Worm (Caenorhabditis elegans) whole organism, L4 larva: Measurements from ENCODE around the gene C05G5.2.

Source experiments
- F49E8.2 ChIP-seq: sonication (generic microtip); optimal IDR thresholded peaks from 2 replicates; lab custom pipeline; 2016; ENCODE audit warnings: missing compliant biosample characterization, mild to moderate bottlenecking, missing genetic modification characterization, borderline replicate concordance
- R02D3.7 ChIP-seq: fragments of 150-350 bp; sonication (generic microtip); optimal IDR thresholded peaks from 3 replicates; lab custom pipeline; 2014; ENCODE audit warnings: missing biosample characterization, missing genetic modification characterization
- ceh-20 ChIP-seq: fragments of 200-800 bp; sonication (Bioruptor generic); IDR thresholded peaks from 2 replicates; pipeline ENCODE4 v1.3.6; 2022; ENCODE audit warnings: missing genetic modification reagents, missing genetic modification characterization, missing compliant biosample characterization
- ceh-32 ChIP-seq: sonication (generic microtip); optimal IDR thresholded peaks from 2 replicates; lab custom pipeline; 2016; ENCODE audit warnings: mild to moderate bottlenecking, missing genetic modification characterization, missing compliant biosample characterization; ENCODE audit not compliant: poor library complexity
- ces-1 ChIP-seq: fragments of 150-350 bp; sonication (generic microtip); optimal IDR thresholded peaks from 4 replicates; lab custom pipeline; 2014; ENCODE audit warnings: missing biosample characterization, missing genetic modification reagents, missing genetic modification characterization
- ctbp-1 ChIP-seq: fragments of 200-800 bp; sonication (Bioruptor generic); IDR thresholded peaks from 2 replicates; pipeline ENCODE4 v1.3.6; 2022; ENCODE audit warnings: missing genetic modification reagents, missing genetic modification characterization, missing compliant biosample characterization
- daf-19 ChIP-seq: fragments of 200-800 bp; sonication (Bioruptor generic); conservative IDR thresholded peaks from 2 replicates; pipeline ENCODE4 v1.3.6; 2022; ENCODE audit warnings: missing genetic modification characterization, missing compliant biosample characterization
- dmd-6 ChIP-seq: fragments of 200-800 bp; sonication (Bioruptor generic); IDR thresholded peaks from 2 replicates; pipeline ENCODE4 v1.3.6; 2022; ENCODE audit warnings: missing genetic modification reagents, missing genetic modification characterization, missing compliant biosample characterization
- dve-1 ChIP-seq: sonication (generic microtip); optimal IDR thresholded peaks from 2 replicates; lab custom pipeline; 2017; ENCODE audit warnings: antibody characterized with exemption, mild to moderate bottlenecking, missing genetic modification characterization, missing compliant biosample characterization; ENCODE audit not compliant: insufficient read depth
- egl-27 ChIP-seq: sonication (generic microtip); optimal IDR thresholded peaks from 3 replicates; lab custom pipeline; 2017; ENCODE audit warnings: missing biosample characterization, missing genetic modification reagents, missing genetic modification characterization
- egl-43 ChIP-seq: fragments of 200-800 bp; sonication (Bioruptor generic); IDR thresholded peaks from 2 replicates; pipeline ENCODE4 v1.3.6; 2022; ENCODE audit warnings: missing genetic modification reagents, missing genetic modification characterization, missing compliant biosample characterization
- fkh-10 ChIP-seq: fragments of 150-350 bp; optimal IDR thresholded peaks from 2 replicates; lab custom pipeline; 2014; ENCODE audit warnings: missing biosample characterization, missing genetic modification reagents, missing genetic modification characterization
- fos-1 ChIP-seq: fragments of 150-350 bp; optimal IDR thresholded peaks from 2 replicates; lab custom pipeline; 2014; ENCODE audit warnings: missing biosample characterization, missing genetic modification characterization
- hlh-11 ChIP-seq: fragments of 200-800 bp; sonication (Bioruptor generic); optimal IDR thresholded peaks from 2 replicates; lab custom pipeline; 2018; ENCODE audit warnings: mild to moderate bottlenecking, missing genetic modification characterization, missing compliant biosample characterization
- hlh-30 ChIP-seq: sonication (generic microtip); optimal IDR thresholded peaks from 2 replicates; lab custom pipeline; 2017; ENCODE audit warnings: antibody characterized with exemption, mild to moderate bottlenecking, missing genetic modification characterization, missing compliant biosample characterization; ENCODE audit not compliant: insufficient read depth
- hmg-1.1 ChIP-seq: fragments of 200-800 bp; sonication (Bioruptor generic); IDR thresholded peaks from 2 replicates; pipeline ENCODE4 v1.3.6; 2022; ENCODE audit warnings: missing genetic modification reagents, missing genetic modification characterization, missing compliant biosample characterization
- jun-1 ChIP-seq: fragments of 150-350 bp; optimal IDR thresholded peaks from 2 replicates; lab custom pipeline; 2014; ENCODE audit warnings: missing biosample characterization, missing genetic modification reagents, missing genetic modification characterization
- lim-7 ChIP-seq: fragments of 200-800 bp; sonication (Bioruptor generic); IDR thresholded peaks from 2 replicates; pipeline ENCODE4 v1.3.6; 2022; ENCODE audit warnings: missing genetic modification characterization, missing compliant biosample characterization
- lin-13 ChIP-seq: fragments of 150-350 bp; optimal IDR thresholded peaks from 2 replicates; lab custom pipeline; 2014; ENCODE audit warnings: missing biosample characterization, missing genetic modification reagents, missing genetic modification characterization
- lin-38 ChIP-seq: fragments of 200-800 bp; sonication (Bioruptor generic); IDR thresholded peaks from 2 replicates; pipeline ENCODE4 v1.3.6; 2022; ENCODE audit warnings: missing genetic modification reagents, missing genetic modification characterization, missing compliant biosample characterization
- lsy-2 ChIP-seq, 2 experiments: fragments of 150-350 bp in 1 of 2; sonication (generic microtip) in 1 of 2; optimal IDR thresholded peaks; 2 replicates each; lab custom pipeline; 2014 to 2017; ENCODE audit warnings: missing biosample characterization in 2 of 2, missing genetic modification characterization in 2 of 2
- madf-9 ChIP-seq: fragments of 200-800 bp; sonication (Bioruptor generic); conservative IDR thresholded peaks from 2 replicates; pipeline ENCODE4 v1.3.6; 2022; ENCODE audit warnings: missing genetic modification reagents, missing genetic modification characterization, missing compliant biosample characterization
- mep-1 ChIP-seq: fragments of 150-350 bp; sonication (generic microtip); optimal IDR thresholded peaks from 3 replicates; lab custom pipeline; 2014; ENCODE audit warnings: missing biosample characterization, missing genetic modification characterization
- mxl-3 ChIP-seq: fragments of 200-800 bp; sonication (Bioruptor generic); optimal IDR thresholded peaks from 2 replicates; lab custom pipeline; 2018; ENCODE audit warnings: mild to moderate bottlenecking, missing genetic modification characterization, missing compliant biosample characterization
- nhr-41 ChIP-seq: fragments of 200-800 bp; sonication (Bioruptor generic); IDR thresholded peaks from 2 replicates; pipeline ENCODE4 v1.3.6; 2022; ENCODE audit warnings: missing genetic modification reagents, missing genetic modification characterization, missing compliant biosample characterization
- nhr-6 ChIP-seq: fragments of 150-350 bp; optimal IDR thresholded peaks from 2 replicates; lab custom pipeline; 2014; ENCODE audit warnings: missing biosample characterization, missing genetic modification characterization
- php-3 ChIP-seq: fragments of 200-800 bp; sonication (Bioruptor generic); IDR thresholded peaks from 2 replicates; pipeline ENCODE4 v1.3.6; 2022; ENCODE audit warnings: missing genetic modification reagents, missing genetic modification characterization, missing compliant biosample characterization
- sdz-12 ChIP-seq: fragments of 200-800 bp; sonication (Bioruptor generic); optimal IDR thresholded peaks from 2 replicates; lab custom pipeline; 2018; ENCODE audit warnings: mild to moderate bottlenecking, missing genetic modification characterization, missing compliant biosample characterization
- set-16 ChIP-seq: fragments of 200-800 bp; sonication (Bioruptor generic); IDR thresholded peaks from 2 replicates; pipeline ENCODE4 v1.3.6; 2022; ENCODE audit warnings: missing genetic modification reagents, missing genetic modification characterization, missing compliant biosample characterization
- skn-1 ChIP-seq: fragments of 150-350 bp; optimal IDR thresholded peaks from 2 replicates; lab custom pipeline; 2014; ENCODE audit warnings: missing biosample characterization, missing genetic modification characterization
- snpc-4 ChIP-seq: fragments of 150-350 bp; optimal IDR thresholded peaks from 2 replicates; lab custom pipeline; 2014; ENCODE audit warnings: missing biosample characterization, missing genetic modification characterization
- spr-1 ChIP-seq: sonication (generic microtip); optimal IDR thresholded peaks from 2 replicates; lab custom pipeline; 2016; ENCODE audit warnings: mild to moderate bottlenecking, missing genetic modification characterization, missing compliant biosample characterization
- spr-3 ChIP-seq: fragments of 200-800 bp; sonication (Bioruptor generic); optimal IDR thresholded peaks from 2 replicates; lab custom pipeline; 2018; ENCODE audit warnings: mild to moderate bottlenecking, missing genetic modification characterization, missing compliant biosample characterization
- tag-97 ChIP-seq: fragments of 200-800 bp; sonication (Bioruptor generic); IDR thresholded peaks from 2 replicates; pipeline ENCODE4 v1.3.6; 2022; ENCODE audit warnings: missing genetic modification characterization, missing compliant biosample characterization
- tra-1 ChIP-seq: fragments of 200-800 bp; sonication (Bioruptor generic); IDR thresholded peaks from 2 replicates; pipeline ENCODE4 v1.3.6; 2022; ENCODE audit warnings: missing genetic modification reagents, missing genetic modification characterization, missing compliant biosample characterization
- unc-39 ChIP-seq: sonication (generic microtip); optimal IDR thresholded peaks from 2 replicates; lab custom pipeline; 2017; ENCODE audit warnings: missing biosample characterization, missing genetic modification characterization
- unc-62 ChIP-seq, 3 experiments: fragments of 150-350 bp in 1 of 3; sonication (generic microtip); optimal IDR thresholded peaks in 2 of 3; peaks in 1 of 3; 1 replicate in 1 of 3; 2 replicates in 2 of 3; lab custom pipeline; 2014 to 2017; ENCODE audit warnings: missing biosample characterization in 3 of 3, missing genetic modification characterization in 3 of 3, missing genetic modification reagents in 3 of 3, missing genotype in 1 of 3
- vab-7 ChIP-seq: fragments of 200-800 bp; sonication (Bioruptor generic); IDR thresholded peaks from 2 replicates; pipeline ENCODE4 v1.3.6; 2022; ENCODE audit warnings: missing genetic modification reagents, missing genetic modification characterization, missing compliant biosample characterization
- zag-1 ChIP-seq: fragments of 150-350 bp; optimal IDR thresholded peaks from 2 replicates; lab custom pipeline; 2014; ENCODE audit warnings: missing biosample characterization, missing genetic modification characterization
- zfp-3 ChIP-seq: fragments of 200-800 bp; sonication (Bioruptor generic); conservative IDR thresholded peaks from 2 replicates; pipeline ENCODE4 v1.3.6; 2022; ENCODE audit warnings: missing genetic modification reagents, missing genetic modification characterization, missing compliant biosample characterization
- zip-11 ChIP-seq: fragments of 200-800 bp; sonication (Bioruptor generic); IDR thresholded peaks from 2 replicates; pipeline ENCODE4 v1.3.6; 2022; ENCODE audit warnings: missing genetic modification characterization, missing compliant biosample characterization
- ztf-11 ChIP-seq: fragments of 150-350 bp; optimal IDR thresholded peaks from 2 replicates; lab custom pipeline; 2014; ENCODE audit warnings: missing biosample characterization, missing genetic modification characterization

The C05G5.2 gene

ce11 chrX:14773238-14773637 lies 26.1 kb downstream of the C05G5.2 start, which contains the start of gene unc-3:
Gene unc-3 (plus strand): TSS chrX:14773538.
- TF ChIP-seq php-3 (GFP tag; lab: Robert Waterston, UW), result 0 out of 2 replicates have a peak, but pooled peaks have one; percentile 10
- TF ChIP-seq spr-1, result no peak
- TF ChIP-seq lin-13 (GFP tag; lab: Kevin White, UChicago), result no peak
- no peak for TF ChIP-seq skn-1 (tag; lab: Kevin White, UChicago)
- TF ChIP-seq ztf-11 (tag; lab: Kevin White, UChicago), result no peak
- TF ChIP-seq nhr-6 (tag; lab: Kevin White, UChicago), result no peak
- no peak for TF ChIP-seq lsy-2 (tag; optimal IDR thresholded peaks at IDR 0.05; lab: Kevin White, UChicago)
- TF ChIP-seq, all 104 proteins: peak for 1

ce11 chrX:14775222-14775621 lies 28.1 kb downstream of the C05G5.2 start:
- TF ChIP-seq zip-11 (GFP tag; lab: Robert Waterston, UW), result no peak
- no peak for TF ChIP-seq hlh-30 (tag; lab: Kevin White, UChicago)
- TF ChIP-seq unc-62 (GFP tag; optimal IDR thresholded peaks at IDR 0.05 in 1 of 2; lab: Kevin White, UChicago), result peak in 1 of 2 experiments; percentile 93
- no peak for TF ChIP-seq unc-62 (tag; optimal IDR thresholded peaks at IDR 0.05; lab: Kevin White, UChicago)

- peak; percentile 41; the same call in 1 of the 2 replicates for TF ChIP-seq vab-7 (GFP tag; lab: Robert Waterston, UW)
- 0 out of 2 replicates have a peak, but pooled peaks have one; percentile 13 for TF ChIP-seq ctbp-1 (GFP tag; lab: Robert Waterston, UW)
- TF ChIP-seq spr-3, result no peak
- TF ChIP-seq egl-27 (tag; lab: Kevin White, UChicago), result no peak
- peak in 1 of 2 experiments; percentile 15 for TF ChIP-seq unc-62 (GFP tag; optimal IDR thresholded peaks at IDR 0.05 in 1 of 2; lab: Kevin White, UChicago)
- TF ChIP-seq unc-62 (tag; optimal IDR thresholded peaks at IDR 0.05; lab: Kevin White, UChicago), result no peak
- TF ChIP-seq daf-19 (GFP tag; lab: Robert Waterston, UW), result no peak
- TF ChIP-seq set-16 (GFP tag; lab: Robert Waterston, UW), result peak; percentile 54; the same call in 1 of the 2 replicates
- 0 out of 2 replicates have a peak, but pooled peaks have one; percentile 15 for TF ChIP-seq egl-43 (GFP tag; lab: Robert Waterston, UW)
- TF ChIP-seq ceh-20 (GFP tag; lab: Robert Waterston, UW), result peak; percentile 39; the same call in 1 of the 2 replicates
Measured at ce11 chrX:14776312-14776711, 29.2 kb downstream of the C05G5.2 start.

DNA sequence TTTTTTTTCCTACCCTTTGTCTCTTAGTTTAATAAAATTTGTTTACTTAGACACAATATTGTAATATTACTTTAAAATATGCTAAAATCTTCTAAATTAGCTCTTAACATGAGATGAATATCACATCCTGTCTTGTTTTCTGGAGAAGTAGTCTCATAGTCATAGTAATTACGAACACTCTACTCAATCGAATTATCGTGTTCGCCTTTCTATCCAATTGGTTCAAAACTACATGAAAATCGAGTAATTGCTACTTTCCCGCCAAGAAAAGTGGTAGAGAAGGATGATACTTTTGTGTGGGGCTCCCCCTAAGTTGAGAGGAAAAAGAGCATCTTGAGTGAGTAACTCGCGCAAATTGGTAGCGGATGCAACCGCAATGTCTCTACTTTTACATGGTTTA lies 31.0 kb downstream of the C05G5.2 start:
- TF ChIP-seq snpc-4 (no peak), egl-27 (tag; lab: Kevin White, UChicago) (no peak), ceh-32 (tag; lab: Kevin White, UChicago) (no peak), dve-1 (tag; lab: Kevin White, UChicago) (no peak), fos-1 (no peak), ces-1 (GFP tag; lab: Kevin White, UChicago) (no peak), tag-97 (GFP tag; lab: Robert Waterston, UW) (no peak), zip-11 (GFP tag; lab: Robert Waterston, UW) (no peak), spr-1 (no peak), sdz-12 (no peak), zfp-3 (GFP tag; lab: Robert Waterston, UW) (no peak), mep-1 (tag; lab: Kevin White, UChicago) (no peak), lin-38 (GFP tag; lab: Robert Waterston, UW) (no peak), tra-1 (GFP tag; lab: Robert Waterston, UW) (no peak)

DNA sequence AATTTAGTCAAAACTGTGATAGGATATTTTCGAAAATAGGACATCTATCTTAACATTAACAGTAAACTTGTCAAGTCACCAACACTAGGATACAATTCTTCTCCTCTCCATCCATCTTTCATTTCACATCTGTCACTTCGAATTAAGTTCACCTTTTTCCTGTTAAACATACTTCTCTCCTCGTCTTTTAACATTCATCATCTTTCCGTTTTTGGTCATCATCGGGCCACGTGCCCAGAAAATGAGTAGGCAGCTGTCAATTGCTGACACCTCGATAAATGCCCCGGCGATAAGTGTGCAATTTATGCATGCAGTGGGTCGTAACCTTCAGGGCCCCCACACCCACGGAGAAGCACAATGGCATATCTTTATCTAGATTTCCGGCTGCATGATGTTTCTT lies 33.1 kb downstream of the C05G5.2 start:
- TF ChIP-seq hlh-11 (tag; lab: Kevin White, UChicago) (peak; percentile 22), lsy-2 (tag; optimal IDR thresholded peaks at IDR 0.05; lab: Kevin White, UChicago) (no peak), madf-9 (GFP tag; lab: Robert Waterston, UW) (no peak), unc-39 (tag; lab: Kevin White, UChicago) (no peak), dmd-6 (GFP tag; lab: Robert Waterston, UW) (peak; percentile 77), R02D3.7 (no peak), fkh-10 (no peak), hlh-30 (tag; lab: Kevin White, UChicago) (peak; percentile 30), nhr-41 (GFP tag; lab: Robert Waterston, UW) (no peak), F49E8.2 (tag; lab: Kevin White, UChicago) (no peak), hmg-1.1 (no peak), mxl-3 (GFP tag; lab: Kevin White, UChicago) (peak; percentile 25), jun-1 (tag; lab: Kevin White, UChicago) (no peak), zag-1 (tag; lab: Kevin White, UChicago) (no peak), lim-7 (no peak), unc-62 (GFP tag; optimal IDR thresholded peaks at IDR 0.05 in 1 of 2; lab: Kevin White, UChicago) (peak in 1 of 2 experiments; percentile 89), unc-62 (tag; optimal IDR thresholded peaks at IDR 0.05; lab: Kevin White, UChicago) (no peak)
